Worm (Caenorhabditis elegans) whole organism, young adult: ENCODE results near the gene clec-239.

Experiments
- B0336.3 ChIP-seq: fragments of 200-800 bp; sonication (Bioruptor generic); IDR thresholded peaks from 2 replicates; pipeline ENCODE4 v1.3.6; 2022; ENCODE audit warnings: missing genetic modification characterization, missing compliant biosample characterization
- C06A6.2 ChIP-seq: fragments of 200-800 bp; sonication (Bioruptor generic); conservative IDR thresholded peaks from 2 replicates; pipeline ENCODE4 v1.3.6; 2022; ENCODE audit warnings: missing genetic modification characterization, missing compliant biosample characterization
- D2030.7 ChIP-seq: fragments of 200-800 bp; sonication (Bioruptor generic); IDR thresholded peaks from 2 replicates; pipeline ENCODE4 v1.3.6; 2022; ENCODE audit warnings: missing genetic modification reagents, missing genetic modification characterization, missing compliant biosample characterization
- F39B2.1 ChIP-seq: fragments of 200-800 bp; sonication (Bioruptor generic); IDR thresholded peaks from 2 replicates; pipeline ENCODE4 v1.3.6; 2022; ENCODE audit warnings: missing genetic modification reagents, missing genetic modification characterization, missing compliant biosample characterization
- F49E8.2 ChIP-seq: sonication (generic microtip); optimal IDR thresholded peaks from 3 replicates; lab custom pipeline; 2017; ENCODE audit warnings: missing genetic modification characterization, mild to moderate bottlenecking, missing compliant biosample characterization, antibody characterized with exemption, moderate library complexity; ENCODE audit not compliant: insufficient read depth
- F57A8.1 ChIP-seq: fragments of 200-800 bp; sonication (Bioruptor generic); optimal IDR thresholded peaks from 2 replicates; lab custom pipeline; 2018; ENCODE audit warnings: mild to moderate bottlenecking, missing genetic modification characterization, moderate library complexity, missing compliant biosample characterization
- F57C9.4 ChIP-seq: sonication (generic microtip); optimal IDR thresholded peaks from 2 replicates; lab custom pipeline; 2017; ENCODE audit warnings: mild to moderate bottlenecking, missing genetic modification characterization, missing compliant biosample characterization
- Y53G8AR.9 ChIP-seq: fragments of 200-800 bp; sonication (Bioruptor generic); conservative IDR thresholded peaks from 2 replicates; pipeline ENCODE4 v1.3.6; 2022; ENCODE audit warnings: missing genetic modification reagents, missing genetic modification characterization, missing compliant biosample characterization
- Y56A3A.18 ChIP-seq: fragments of 200-800 bp; sonication (Bioruptor generic); IDR thresholded peaks from 2 replicates; pipeline ENCODE4 v1.3.6; 2022; ENCODE audit warnings: missing genetic modification reagents, missing genetic modification characterization, missing compliant biosample characterization
- Y95B8A.8 ChIP-seq: fragments of 200-800 bp; sonication (Bioruptor generic); IDR thresholded peaks from 2 replicates; pipeline ENCODE4 v1.3.6; 2022; ENCODE audit warnings: missing genetic modification reagents, missing genetic modification characterization, missing compliant biosample characterization
- aptf-2 ChIP-seq: fragments of 200-800 bp; sonication (Bioruptor generic); conservative IDR thresholded peaks from 2 replicates; pipeline ENCODE4 v1.3.6; 2022; ENCODE audit warnings: missing genetic modification reagents, missing genetic modification characterization, missing compliant biosample characterization
- aptf-3 ChIP-seq: fragments of 200-800 bp; sonication (Bioruptor generic); IDR thresholded peaks from 2 replicates; pipeline ENCODE4 v1.3.6; 2022; ENCODE audit warnings: missing genetic modification characterization, missing compliant biosample characterization
- attf-5 ChIP-seq: fragments of 200-800 bp; sonication (Bioruptor generic); optimal IDR thresholded peaks from 2 replicates; lab custom pipeline; 2018; ENCODE audit warnings: mild to moderate bottlenecking, missing genetic modification characterization, missing compliant biosample characterization
- bed-1 ChIP-seq: fragments of 200-800 bp; sonication (Bioruptor generic); IDR thresholded peaks from 2 replicates; pipeline ENCODE4 v1.3.6; 2022; ENCODE audit warnings: missing genetic modification reagents, missing genetic modification characterization, missing compliant biosample characterization
- cebp-1 ChIP-seq, 2 experiments: fragments of 200-800 bp in 1 of 2; sonication (Bioruptor generic) in 1 of 2; sonication (generic microtip) in 1 of 2; IDR thresholded peaks in 1 of 2; optimal IDR thresholded peaks in 1 of 2; 2 replicates each; pipeline versions ENCODE4 v1.3.6 to Lab custom; 2017 to 2022; ENCODE audit warnings: missing compliant biosample characterization in 2 of 2, missing genetic modification characterization in 2 of 2, mild to moderate bottlenecking in 1 of 2, missing genetic modification reagents in 1 of 2, moderate library complexity in 1 of 2
- ceh-40 ChIP-seq: fragments of 200-800 bp; sonication (Bioruptor generic); IDR thresholded peaks from 2 replicates; pipeline ENCODE4 v1.3.6; 2022; ENCODE audit warnings: missing genetic modification characterization, missing compliant biosample characterization
- chd-7 ChIP-seq: sonication (generic microtip); optimal IDR thresholded peaks from 2 replicates; lab custom pipeline; 2016; ENCODE audit warnings: mild to moderate bottlenecking, missing genetic modification characterization, moderate library complexity, missing compliant biosample characterization
- die-1 ChIP-seq: sonication (generic microtip); optimal IDR thresholded peaks from 2 replicates; lab custom pipeline; 2016; ENCODE audit warnings: missing genotype, mild to moderate bottlenecking, missing genetic modification characterization, missing compliant biosample characterization
- efl-1 ChIP-seq: fragments of 150-350 bp; optimal IDR thresholded peaks from 2 replicates; lab custom pipeline; 2014; ENCODE audit warnings: missing biosample characterization, missing genetic modification reagents, missing genetic modification characterization
- egl-18 ChIP-seq: fragments of 200-800 bp; sonication (Bioruptor generic); IDR thresholded peaks from 2 replicates; pipeline ENCODE4 v1.3.6; 2022; ENCODE audit warnings: missing genetic modification reagents, missing genetic modification characterization, missing compliant biosample characterization
- ekl-4 ChIP-seq: fragments of 200-800 bp; sonication (Bioruptor generic); IDR thresholded peaks from 2 replicates; pipeline ENCODE4 v1.3.6; 2022; ENCODE audit warnings: missing genetic modification reagents, missing genetic modification characterization, missing compliant biosample characterization
- him-1 ChIP-seq: sonication (generic microtip); optimal IDR thresholded peaks from 2 replicates; lab custom pipeline; 2016; ENCODE audit warnings: missing genotype, missing genetic modification reagents, missing genetic modification characterization, missing compliant biosample characterization
- hlh-12 ChIP-seq: sonication (generic microtip); optimal IDR thresholded peaks from 2 replicates; lab custom pipeline; 2016; ENCODE audit warnings: missing genetic modification characterization, missing compliant biosample characterization
- hmg-20 ChIP-seq: fragments of 200-800 bp; sonication (Bioruptor generic); IDR thresholded peaks from 2 replicates; pipeline ENCODE4 v1.3.6; 2022; ENCODE audit warnings: missing genetic modification reagents, missing genetic modification characterization, missing compliant biosample characterization
- lag-1 ChIP-seq: fragments of 200-800 bp; sonication (Bioruptor generic); IDR thresholded peaks from 2 replicates; pipeline ENCODE4 v1.3.6; 2022; ENCODE audit warnings: missing genetic modification reagents, missing genetic modification characterization, missing compliant biosample characterization
- lin-54 ChIP-seq: fragments of 200-800 bp; sonication (Bioruptor generic); optimal IDR thresholded peaks from 2 replicates; lab custom pipeline; 2018; ENCODE audit warnings: mild to moderate bottlenecking, missing genetic modification characterization, missing compliant biosample characterization
- lsl-1 ChIP-seq: fragments of 200-800 bp; sonication (Bioruptor generic); optimal IDR thresholded peaks from 2 replicates; lab custom pipeline; 2018; ENCODE audit warnings: mild to moderate bottlenecking, missing genetic modification characterization, moderate library complexity, missing compliant biosample characterization
- mcd-1 ChIP-seq: fragments of 200-800 bp; sonication (Bioruptor generic); IDR thresholded peaks from 2 replicates; pipeline ENCODE4 v1.3.6; 2022; ENCODE audit warnings: missing genetic modification reagents, missing genetic modification characterization, missing compliant biosample characterization
- mel-28 ChIP-seq: sonication (generic microtip); optimal IDR thresholded peaks from 2 replicates; lab custom pipeline; 2016; ENCODE audit warnings: borderline replicate concordance, mild to moderate bottlenecking, missing genetic modification characterization, missing compliant biosample characterization
- mxl-1 ChIP-seq: sonication (generic microtip); optimal IDR thresholded peaks from 2 replicates; lab custom pipeline; 2016; ENCODE audit warnings: missing genetic modification characterization, missing compliant biosample characterization
- sea-2 ChIP-seq: fragments of 200-800 bp; sonication (Bioruptor generic); IDR thresholded peaks from 2 replicates; pipeline ENCODE4 v1.3.6; 2022; ENCODE audit warnings: missing genetic modification characterization, missing compliant biosample characterization
- snpc-1.1 ChIP-seq: sonication (generic microtip); optimal IDR thresholded peaks from 2 replicates; lab custom pipeline; 2017; ENCODE audit warnings: missing genetic modification characterization, mild to moderate bottlenecking, missing compliant biosample characterization, antibody characterized with exemption, moderate library complexity, missing genotype, missing genetic modification reagents; ENCODE audit not compliant: insufficient read depth
- snpc-4 ChIP-seq, 5 experiments: fragments of 150-350 bp in 1 of 5; sonication (generic microtip) in 4 of 5; optimal IDR thresholded peaks; 2 replicates each; lab custom pipeline; 2014 to 2018; ENCODE audit warnings: missing genetic modification characterization in 5 of 5, missing biosample characterization in 3 of 5, antibody characterized with exemption in 2 of 5, mild to moderate bottlenecking in 2 of 5, missing compliant biosample characterization in 2 of 5, missing genotype in 2 of 5, moderate library complexity in 2 of 5, missing genetic modification reagents in 1 of 5
- somi-1 ChIP-seq: fragments of 200-800 bp; sonication (Bioruptor generic); optimal IDR thresholded peaks from 2 replicates; lab custom pipeline; 2018; ENCODE audit warnings: mild to moderate bottlenecking, missing genetic modification characterization, missing compliant biosample characterization
- sptf-2 ChIP-seq: fragments of 200-800 bp; sonication (Bioruptor generic); optimal IDR thresholded peaks from 2 replicates; lab custom pipeline; 2018; ENCODE audit warnings: mild to moderate bottlenecking, missing genetic modification characterization, missing compliant biosample characterization
- tbp1 ChIP-seq: fragments of 200-800 bp; sonication (Bioruptor generic); optimal IDR thresholded peaks from 2 replicates; lab custom pipeline; 2018; ENCODE audit warnings: mild to moderate bottlenecking, missing genetic modification characterization, missing compliant biosample characterization
- tlf-1 ChIP-seq: fragments of 200-800 bp; sonication (Bioruptor generic); optimal IDR thresholded peaks from 2 replicates; lab custom pipeline; 2018; ENCODE audit warnings: mild to moderate bottlenecking, missing genetic modification characterization, missing compliant biosample characterization
- xnd-1 ChIP-seq: sonication (generic microtip); optimal IDR thresholded peaks from 2 replicates; lab custom pipeline; 2016; ENCODE audit warnings: missing genotype, missing genetic modification reagents, missing genetic modification characterization, missing compliant biosample characterization
- zfh-2 ChIP-seq: fragments of 200-800 bp; sonication (Bioruptor generic); conservative IDR thresholded peaks from 2 replicates; pipeline ENCODE4 v1.3.6; 2022; ENCODE audit warnings: missing genetic modification reagents, missing genetic modification characterization, missing compliant biosample characterization
- zim-3 ChIP-seq: sonication (generic microtip); optimal IDR thresholded peaks from 2 replicates; lab custom pipeline; 2017; ENCODE audit warnings: mild to moderate bottlenecking, missing genetic modification characterization, moderate library complexity, missing compliant biosample characterization
- ztf-26 ChIP-seq: sonication (generic microtip); optimal IDR thresholded peaks from 2 replicates; lab custom pipeline; 2017; ENCODE audit warnings: missing genetic modification characterization, missing compliant biosample characterization
- ztf-3 ChIP-seq: fragments of 200-800 bp; sonication (Bioruptor generic); optimal IDR thresholded peaks from 2 replicates; lab custom pipeline; 2018; ENCODE audit warnings: mild to moderate bottlenecking, missing genetic modification characterization, missing compliant biosample characterization

clec-239 gene

DNA sequence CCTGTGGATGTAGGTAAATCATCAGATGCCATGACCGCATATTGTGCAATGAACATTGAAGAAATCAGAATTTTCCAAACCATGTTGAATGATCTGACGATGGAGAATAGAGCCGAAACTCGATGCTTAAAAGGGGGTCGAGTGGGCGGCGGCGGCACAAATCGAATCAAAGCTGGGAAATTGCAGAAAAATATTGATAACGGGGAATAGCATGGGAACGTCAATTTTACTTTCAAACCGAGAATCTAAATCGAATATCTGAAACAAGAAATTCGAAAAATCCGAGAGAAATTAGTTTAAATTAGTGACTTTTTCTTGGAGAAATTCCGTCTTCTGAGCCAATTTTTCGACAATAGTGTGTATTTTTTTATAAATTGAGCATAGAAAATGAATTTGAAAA, 40.2 kb upstream of the clec-239 start, which contains the start of gene F09C6.10:
TSS of gene F09C6.10 (minus strand) at position 101 of the 400 bp plus-strand sequence.
- TF ChIP-seq die-1: no peak
- TF ChIP-seq mxl-1 (tag; lab: Kevin White, UChicago): no peak
- TF ChIP-seq sea-2 (GFP tag; lab: Robert Waterston, UW): no peak
- TF ChIP-seq ztf-26 (tag; lab: Kevin White, UChicago): no peak
- no peak for TF ChIP-seq efl-1 (GFP tag; lab: Kevin White, UChicago)
- no peak for TF ChIP-seq Y56A3A.18 (GFP tag; lab: Robert Waterston, UW)
- TF ChIP-seq aptf-2: no peak
- no peak for TF ChIP-seq sptf-2 (GFP tag; lab: Kevin White, UChicago)
- no peak for TF ChIP-seq aptf-3 (GFP tag; lab: Robert Waterston, UW)
- no peak for TF ChIP-seq F49E8.2 (tag; lab: Kevin White, UChicago)
- TF ChIP-seq F57C9.4 (tag; lab: Kevin White, UChicago): no peak
- no peak for TF ChIP-seq hlh-12 (tag; lab: Kevin White, UChicago)
- TF ChIP-seq snpc-1.1 (tag; lab: Kevin White, UChicago): no peak
- TF ChIP-seq zfh-2: no peak
- no peak for TF ChIP-seq bed-1 (GFP tag; lab: Robert Waterston, UW)
- no peak for TF ChIP-seq lin-54 (GFP tag; lab: Kevin White, UChicago)

DNA sequence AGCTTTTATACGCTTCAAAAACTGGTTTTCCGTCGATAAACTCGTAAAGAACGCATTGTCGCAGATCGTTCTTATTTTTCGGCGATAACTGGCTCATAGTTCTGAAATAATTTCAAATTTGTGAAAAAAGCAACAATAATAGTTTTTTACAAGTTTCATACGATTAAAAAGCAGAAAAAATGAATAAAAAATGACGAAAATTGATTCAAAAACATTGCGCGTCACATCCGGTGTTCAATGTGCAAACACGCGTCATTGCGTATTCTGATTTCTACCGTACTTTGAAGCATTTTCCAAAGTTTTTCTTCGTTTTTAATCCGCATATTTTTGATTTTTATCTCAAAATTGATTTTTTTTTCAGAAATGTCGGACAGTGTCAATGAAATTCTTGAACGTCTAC, 38.0 kb upstream of the clec-239 start, which contains the start of the genes fbxa-206 and Y102A5C.2:
TSS of gene fbxa-206 (minus strand) at position 101 of the 400 bp plus-strand sequence.
TSS of gene Y102A5C.2 (plus strand) at position 354 of the 400 bp plus-strand sequence.
- TF ChIP-seq egl-18 (GFP tag; lab: Robert Waterston, UW) (no peak), lsl-1 (GFP tag; lab: Kevin White, UChicago) (peak; percentile 73)

DNA sequence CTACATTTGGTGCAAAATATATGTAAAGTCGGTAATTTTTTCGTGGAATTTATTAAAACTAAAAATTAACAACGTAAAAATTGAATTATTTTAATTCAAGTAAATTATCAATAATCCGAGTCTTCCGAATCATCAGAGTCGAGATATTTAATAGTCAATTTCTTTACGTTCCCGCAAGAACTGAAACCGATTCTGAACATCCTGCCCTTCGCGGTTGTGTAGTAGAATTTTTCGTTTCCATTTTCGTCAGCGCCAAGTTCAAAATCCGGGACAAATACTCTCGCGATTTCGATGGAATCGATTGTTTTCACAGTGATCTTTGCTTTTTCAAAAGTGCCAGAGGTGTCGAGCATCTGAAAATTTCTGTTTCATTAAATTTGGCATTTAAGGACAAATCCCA, 36.7 kb upstream of the clec-239 start:
- no peak for TF ChIP-seq ceh-40 (GFP tag; lab: Robert Waterston, UW)
- peak; percentile 65 for TF ChIP-seq ekl-4 (GFP tag; lab: Robert Waterston, UW)
- TF ChIP-seq F39B2.1 (GFP tag; lab: Robert Waterston, UW): 0 out of 2 replicates have a peak, but pooled peaks have one; percentile 36
- no peak for TF ChIP-seq cebp-1 (GFP tag; IDR thresholded peaks at IDR 0.05; lab: Robert Waterston, UW)
- TF ChIP-seq cebp-1 (tag; optimal IDR thresholded peaks at IDR 0.05; lab: Kevin White, UChicago): peak; percentile 10
- peak; percentile 28 for TF ChIP-seq tlf-1 (GFP tag; lab: Kevin White, UChicago)
- peak; percentile 31; the same call in 1 of the 2 replicates for TF ChIP-seq D2030.7 (GFP tag; lab: Robert Waterston, UW)
- no peak for TF ChIP-seq F57A8.1 (GFP tag; lab: Kevin White, UChicago)
- TF ChIP-seq C06A6.2: no peak
- TF ChIP-seq efl-1 (GFP tag; lab: Kevin White, UChicago): peak; percentile 9
- no peak for TF ChIP-seq bed-1 (GFP tag; lab: Robert Waterston, UW)
- no peak for TF ChIP-seq snpc-4 (GFP tag; optimal IDR thresholded peaks at IDR 0.05; lab: Kevin White, UChicago)
- TF ChIP-seq snpc-4 (tag; optimal IDR thresholded peaks at IDR 0.05; lab: Kevin White, UChicago): peak in 2 of 4 experiments; percentile 7 to 50
- peak; percentile 9 for TF ChIP-seq zim-3 (tag; lab: Kevin White, UChicago)
- peak; percentile 21 for TF ChIP-seq die-1
- TF ChIP-seq lag-1: no peak
- no peak for TF ChIP-seq ztf-3 (GFP tag; lab: Kevin White, UChicago)
- TF ChIP-seq chd-7 (tag; lab: Kevin White, UChicago): no peak
- no peak for TF ChIP-seq somi-1 (GFP tag; lab: Kevin White, UChicago)
- no peak for TF ChIP-seq F57C9.4 (tag; lab: Kevin White, UChicago)
- no peak for TF ChIP-seq him-1 (tag; lab: Kevin White, UChicago)
- peak; percentile 64; the same call in 1 of the 2 replicates for TF ChIP-seq Y95B8A.8 (GFP tag; lab: Robert Waterston, UW)
- TF ChIP-seq sptf-2 (GFP tag; lab: Kevin White, UChicago): no peak
- 0 out of 2 replicates have a peak, but pooled peaks have one; percentile 45 for TF ChIP-seq B0336.3 (GFP tag; lab: Robert Waterston, UW)
- no peak for TF ChIP-seq attf-5
- TF ChIP-seq mel-28 (tag; lab: Kevin White, UChicago): no peak
- TF ChIP-seq Y53G8AR.9 (GFP tag; lab: Robert Waterston, UW): no peak
- TF ChIP-seq aptf-2: no peak
- TF ChIP-seq mcd-1: peak; percentile 26; the same call in 1 of the 2 replicates
- TF ChIP-seq tbp1 (GFP tag; lab: Kevin White, UChicago): peak; percentile 27
- no peak for TF ChIP-seq hmg-20 (GFP tag; lab: Robert Waterston, UW)
- TF ChIP-seq xnd-1 (tag; lab: Kevin White, UChicago): peak; percentile 14
